Fruit fly (Drosophila melanogaster) whole organism, prepupa: ENCODE data around the gene CG32564.

Experiments
- CG11294 ChIP-seq: fragments of 200-800 bp; sonication (Bioruptor generic); IDR thresholded peaks from 2 replicates; pipeline ENCODE4 v1.3.6; 2022; ENCODE audit warnings: missing biosample characterization, missing genetic modification characterization
- CG6163 ChIP-seq: fragments of 200-800 bp; sonication (Bioruptor generic); IDR thresholded peaks from 3 replicates; pipeline ENCODE4 v1.3.6; 2022; ENCODE audit warnings: missing biosample characterization, missing genetic modification characterization
- CG6854 ChIP-seq: fragments of 200-800 bp; sonication (Bioruptor generic); optimal IDR thresholded peaks from 2 replicates; lab custom pipeline; 2017; ENCODE audit warnings: missing biosample characterization, mild to moderate bottlenecking, missing genetic modification characterization
- CG8632 ChIP-seq: fragments of 200-800 bp; sonication (Bioruptor generic); optimal IDR thresholded peaks from 3 replicates; lab custom pipeline; 2016; ENCODE audit warnings: missing biosample characterization, missing genetic modification characterization
- Ets96B ChIP-seq: fragments of 200-800 bp; optimal IDR thresholded peaks from 2 replicates; lab custom pipeline; 2019; ENCODE audit warnings: missing biosample characterization, mild to moderate bottlenecking, missing genetic modification characterization, moderate library complexity
- achi ChIP-seq: fragments of 200-800 bp; sonication (Bioruptor generic); optimal IDR thresholded peaks from 3 replicates; lab custom pipeline; 2016; ENCODE audit warnings: missing biosample characterization, missing genetic modification characterization
- fd85E ChIP-seq: fragments of 200-800 bp; sonication (Bioruptor generic); optimal IDR thresholded peaks from 3 replicates; lab custom pipeline; 2016; ENCODE audit warnings: missing biosample characterization, missing genetic modification characterization
- lz ChIP-seq: fragments of 200-800 bp; sonication (Bioruptor generic); optimal IDR thresholded peaks from 3 replicates; lab custom pipeline; 2016; ENCODE audit warnings: missing biosample characterization, missing genetic modification characterization

DNA sequence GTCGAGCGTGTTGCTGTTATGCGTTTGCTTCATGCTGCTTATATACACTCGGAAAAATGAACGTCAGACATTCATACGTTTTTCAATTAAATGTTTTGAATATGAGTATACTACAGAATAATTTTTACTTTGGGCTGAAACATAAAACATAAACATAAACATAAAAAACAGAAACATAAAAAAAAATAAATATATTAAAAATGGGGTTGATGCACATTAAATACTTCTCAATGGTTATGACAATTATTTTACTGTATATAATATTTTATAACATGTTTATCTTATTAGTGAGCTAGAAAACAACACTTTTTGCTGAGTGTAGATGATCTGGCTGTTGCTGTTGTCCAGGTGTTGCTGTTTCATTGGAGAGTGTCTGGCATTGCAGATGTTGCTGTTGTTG is 31.2 kb downstream of the CG32564 start:
- TF ChIP-seq CG6854, result no peak
- TF ChIP-seq Ets96B (tag; lab: Kevin White, UChicago), result peak; percentile 62
- peak; percentile 62 for TF ChIP-seq CG6163 (GFP tag; lab: Robert Waterston, UW)
- TF ChIP-seq CG8632, result peak; percentile 71
- TF ChIP-seq achi, result peak; percentile 77
- peak; percentile 28 for TF ChIP-seq lz (GFP tag; lab: Kevin White, UChicago)
- TF ChIP-seq fd85E, result no peak
- no peak for TF ChIP-seq CG11294 (GFP tag; lab: Robert Waterston, UW)
